Fruit fly (Drosophila melanogaster) whole organism, prepupa: ENCODE data around the gene dy.

Experiments
- Blimp-1 ChIP-seq: fragments of 200-800 bp; sonication (Bioruptor generic); optimal IDR thresholded peaks from 3 replicates; lab custom pipeline; 2017; ENCODE audit warnings: missing biosample characterization, missing genetic modification characterization, mild to moderate bottlenecking, moderate library complexity, missing genetic modification reagents
- CG31627 ChIP-seq: fragments of 200-800 bp; sonication (Bioruptor generic); optimal IDR thresholded peaks from 3 replicates; lab custom pipeline; 2016; ENCODE audit warnings: missing biosample characterization, missing genetic modification characterization
- CG32006 ChIP-seq: fragments of 200-800 bp; sonication (Bioruptor generic); optimal IDR thresholded peaks from 3 replicates; lab custom pipeline; 2017; ENCODE audit warnings: missing biosample characterization, mild to moderate bottlenecking, missing genetic modification characterization
- CG3919 ChIP-seq: fragments of 200-800 bp; sonication (Bioruptor generic); optimal IDR thresholded peaks from 3 replicates; lab custom pipeline; 2016; ENCODE audit warnings: missing biosample characterization, missing genetic modification characterization
- Eip93F ChIP-seq: fragments of 200-800 bp; sonication (Bioruptor generic); optimal IDR thresholded peaks from 2 replicates; lab custom pipeline; 2016; ENCODE audit warnings: missing biosample characterization, mild to moderate bottlenecking, missing genetic modification characterization
- Ets21C ChIP-seq: fragments of 200-800 bp; sonication (Bioruptor generic); optimal IDR thresholded peaks from 3 replicates; lab custom pipeline; 2016; ENCODE audit warnings: missing biosample characterization, missing genetic modification characterization
- Ets96B ChIP-seq: fragments of 200-800 bp; optimal IDR thresholded peaks from 2 replicates; lab custom pipeline; 2019; ENCODE audit warnings: missing biosample characterization, mild to moderate bottlenecking, missing genetic modification characterization, moderate library complexity
- Hr4 ChIP-seq: fragments of 200-800 bp; sonication (Bioruptor generic); optimal IDR thresholded peaks from 3 replicates; lab custom pipeline; 2016; ENCODE audit warnings: missing biosample characterization, missing genetic modification characterization
- OdsH ChIP-seq: fragments of 200-800 bp; sonication (Bioruptor generic); optimal IDR thresholded peaks from 3 replicates; lab custom pipeline; 2016; ENCODE audit warnings: missing biosample characterization, missing genetic modification characterization
- Sox14 ChIP-seq: fragments of 200-800 bp; sonication (Bioruptor generic); optimal IDR thresholded peaks from 3 replicates; lab custom pipeline; 2016; ENCODE audit warnings: missing biosample characterization, missing genetic modification characterization
- dsx ChIP-seq: fragments of 200-800 bp; optimal IDR thresholded peaks from 3 replicates; lab custom pipeline; 2019; ENCODE audit warnings: missing biosample characterization, mild to moderate bottlenecking, missing genetic modification characterization, moderate library complexity; ENCODE audit not compliant: poor library complexity, severe bottlenecking
- eg ChIP-seq: fragments of 200-800 bp; sonication (Bioruptor generic); IDR thresholded peaks from 3 replicates; pipeline ENCODE4 v1.3.6; 2022; ENCODE audit warnings: missing biosample characterization, missing genetic modification characterization
- esn ChIP-seq: fragments of 200-800 bp; sonication (Bioruptor generic); optimal IDR thresholded peaks from 2 replicates; lab custom pipeline; 2016; ENCODE audit warnings: missing biosample characterization, mild to moderate bottlenecking, missing genetic modification characterization, moderate library complexity
- fkh ChIP-seq: fragments of 200-800 bp; sonication (Bioruptor generic); optimal IDR thresholded peaks from 3 replicates; lab custom pipeline; 2017; ENCODE audit warnings: missing biosample characterization, mild to moderate bottlenecking, missing genetic modification characterization, moderate library complexity

dm6 chrX:11723946-11724345 is 54.6 kb downstream of the dy start, which contains the start of gene CG15221:
- no peak for TF ChIP-seq Ets21C
- no peak for TF ChIP-seq Blimp-1 (GFP tag; lab: Kevin White, UChicago)
- no peak for TF ChIP-seq dsx (GFP tag; lab: Kevin White, UChicago)
- TF ChIP-seq eg (GFP tag; lab: Robert Waterston, UW), result no peak
- no peak for TF ChIP-seq CG32006 (GFP tag; lab: Kevin White, UChicago)
- TF ChIP-seq esn (GFP tag; lab: Kevin White, UChicago), result no peak
- no peak for TF ChIP-seq Sox14 (GFP tag; lab: Kevin White, UChicago)
- no peak for TF ChIP-seq OdsH (GFP tag; lab: Kevin White, UChicago)
- no peak for TF ChIP-seq Ets96B (tag; lab: Kevin White, UChicago)
- no peak for TF ChIP-seq CG3919 (GFP tag; lab: Kevin White, UChicago)
- no peak for TF ChIP-seq Hr4 (GFP tag; lab: Kevin White, UChicago)
- no peak for TF ChIP-seq CG31627 (GFP tag; lab: Kevin White, UChicago)
- TF ChIP-seq Eip93F (GFP tag; lab: Kevin White, UChicago), result no peak
- no peak for TF ChIP-seq fkh (GFP tag; lab: Kevin White, UChicago)
